Worm (Caenorhabditis elegans): ENCODE measurements around the gene H25K10.2.

The H25K10.2 gene

DNA sequence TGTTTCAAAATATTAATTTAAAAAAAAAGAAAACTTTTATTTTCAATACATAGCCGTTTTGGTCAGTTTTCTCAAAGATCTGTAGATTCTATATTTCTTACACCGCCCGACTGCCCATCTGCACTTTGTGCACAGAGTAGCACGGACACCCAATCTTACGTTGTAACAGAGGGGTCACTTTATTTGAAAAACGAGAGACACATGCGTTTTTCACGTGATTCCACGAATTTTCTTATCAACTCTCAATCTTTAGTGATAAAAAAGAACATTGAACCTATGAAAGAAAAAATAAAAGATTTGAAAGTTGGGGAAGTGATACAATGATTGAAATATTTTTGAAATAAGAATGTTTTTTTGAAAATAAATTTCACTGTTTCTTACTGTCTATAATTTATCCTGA is 39.5 kb downstream of the H25K10.2 start (continued):
- TF ChIP-seq lin-39 (tag; optimal IDR thresholded peaks at IDR 0.05) (no peak), snpc-4 (tag; optimal IDR thresholded peaks at IDR 0.05) (no peak), nhr-23 (tag; optimal IDR thresholded peaks at IDR 0.05) (no peak)

- TF ChIP-seq snpc-4 (tag; optimal IDR thresholded peaks at IDR 0.05) (no peak), lsy-2 (tag; optimal IDR thresholded peaks at IDR 0.05) (peak in 1 of 2 experiments; percentile 14), gmeb-1 (tag; optimal IDR thresholded peaks at IDR 0.05) (peak; percentile 58), fos-1 (tag; optimal IDR thresholded peaks at IDR 0.05) (no peak), crh-2 (tag; optimal IDR thresholded peaks at IDR 0.05) (peak; percentile 30), mbf-1 (tag; optimal IDR thresholded peaks at IDR 0.05) (no peak), sma-9 (GFP tag; optimal IDR thresholded peaks at IDR 0.05) (peak; percentile 79), sma-9 (tag; optimal IDR thresholded peaks at IDR 0.05) (no peak), nhr-21 (tag; optimal IDR thresholded peaks at IDR 0.05) (peak; percentile 66), blmp-1 (tag; optimal IDR thresholded peaks at IDR 0.05; ENCODE audit: insufficient read depth) (peak; percentile 95), sma-3 (GFP tag; optimal IDR thresholded peaks at IDR 0.05) (peak; percentile 49), mab-5 (tag; optimal IDR thresholded peaks at IDR 0.05) (no peak), unc-62 (GFP tag; optimal IDR thresholded peaks at IDR 0.05) (no peak), nhr-129 (tag; optimal IDR thresholded peaks at IDR 0.05) (peak; percentile 17), nhr-25 (tag; optimal IDR thresholded peaks at IDR 0.05) (peak; percentile 2), ama-1 (optimal IDR thresholded peaks at IDR 0.05) (peak; percentile 90), F13H6.1 (tag; optimal IDR thresholded peaks at IDR 0.05) (peak; percentile 51)
Observed at ce11 chrIV:16170606-16171033, 40.2 kb downstream of the H25K10.2 start, which contains the start of gene gln-3. gln-3 (minus strand) TSS chrIV:16170678.

- TF ChIP-seq zag-1 (tag; optimal IDR thresholded peaks at IDR 0.05) = no peak
- peak; percentile 72 for TF ChIP-seq nhr-129 (tag; optimal IDR thresholded peaks at IDR 0.05)
- peak; percentile 41 for TF ChIP-seq nhr-25 (tag; optimal IDR thresholded peaks at IDR 0.05)
- peak; percentile 86 for TF ChIP-seq nhr-21 (tag; optimal IDR thresholded peaks at IDR 0.05)
- TF ChIP-seq C34F6.9 (tag; optimal IDR thresholded peaks at IDR 0.05) = peak; percentile 5
- peak; percentile 29 for TF ChIP-seq gmeb-1 (tag; optimal IDR thresholded peaks at IDR 0.05)
- TF ChIP-seq mdl-1 (tag; optimal IDR thresholded peaks at IDR 0.05) = peak in 1 of 2 experiments; percentile 2
- no peak for TF ChIP-seq nhr-12 (tag; optimal IDR thresholded peaks at IDR 0.05)
- TF ChIP-seq alr-1 (tag; optimal IDR thresholded peaks at IDR 0.05) = no peak
- peak; percentile 39 for TF ChIP-seq ama-1 (optimal IDR thresholded peaks at IDR 0.05)
- TF ChIP-seq sma-3 (GFP tag; optimal IDR thresholded peaks at IDR 0.05) = peak; percentile 50
- TF ChIP-seq sma-9 (GFP tag; optimal IDR thresholded peaks at IDR 0.05) = peak; percentile 63
- TF ChIP-seq sma-9 (tag; optimal IDR thresholded peaks at IDR 0.05) = no peak
- TF ChIP-seq F13H6.1 (tag; optimal IDR thresholded peaks at IDR 0.05) = peak; percentile 45
Observed at ce11 chrIV:16169443-16170105, 41.2 kb downstream of the H25K10.2 start.

- TF ChIP-seq ceh-82 (tag; optimal IDR thresholded peaks at IDR 0.05) (no peak), ZK546.5 (tag; optimal IDR thresholded peaks at IDR 0.05) (no peak), blmp-1 (tag; optimal IDR thresholded peaks at IDR 0.05; ENCODE audit: insufficient read depth) (no peak), nhr-77 (tag; optimal IDR thresholded peaks at IDR 0.05) (no peak), crh-2 (tag; optimal IDR thresholded peaks at IDR 0.05) (no peak), lin-39 (tag; optimal IDR thresholded peaks at IDR 0.05) (no peak), unc-62 (GFP tag; optimal IDR thresholded peaks at IDR 0.05) (no peak), nhr-25 (tag; optimal IDR thresholded peaks at IDR 0.05) (no peak), nhr-10 (tag; optimal IDR thresholded peaks at IDR 0.05) (no peak), R02D3.7 (tag; optimal IDR thresholded peaks at IDR 0.05) (no peak), unc-55 (GFP tag; optimal IDR thresholded peaks at IDR 0.05) (no peak), nhr-237 (tag; optimal IDR thresholded peaks at IDR 0.05) (no peak), peb-1 (tag; optimal IDR thresholded peaks at IDR 0.05) (no peak), nhr-23 (tag; optimal IDR thresholded peaks at IDR 0.05) (no peak), unc-39 (tag; optimal IDR thresholded peaks at IDR 0.05) (no peak), elt-3 (tag; optimal IDR thresholded peaks at IDR 0.05) (no peak), alr-1 (tag; optimal IDR thresholded peaks at IDR 0.05) (no peak), lin-13 (GFP tag; optimal IDR thresholded peaks at IDR 0.05) (no peak), snpc-4 (tag; optimal IDR thresholded peaks at IDR 0.05) (no peak), skn-1 (tag; optimal IDR thresholded peaks at IDR 0.05) (no peak)
Observed at ce11 chrIV:16168702-16169440, 41.9 kb downstream of the H25K10.2 start.
